Fruit fly (Drosophila melanogaster): Measurements from ENCODE around the gene Tim13.

DNA sequence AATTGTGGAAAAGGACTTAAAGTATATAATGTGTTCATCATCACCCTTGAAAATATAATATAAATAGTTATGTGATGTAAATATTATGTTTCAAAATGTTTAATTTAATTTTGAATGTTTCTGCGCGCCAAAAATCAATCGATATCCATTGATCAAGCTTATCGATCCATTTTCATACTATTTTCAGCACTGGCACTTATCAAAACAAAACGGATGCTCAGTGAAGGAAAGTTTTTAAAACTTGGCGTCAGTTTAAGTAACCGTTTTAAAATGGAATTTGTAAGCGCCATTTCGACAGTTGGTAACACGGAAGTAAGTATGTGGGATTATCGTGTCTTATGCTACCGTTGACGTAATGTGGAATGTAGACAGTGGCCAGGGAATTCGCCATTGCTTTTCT is 46.2 kb downstream of the Tim13 start, which contains the start of gene sunn:
- TF ChIP-seq insv (optimal IDR thresholded peaks at IDR 0.05) (no peak), psq (optimal IDR thresholded peaks at IDR 0.05) (no peak), Myc (optimal IDR thresholded peaks at IDR 0.05) (no peak), h (optimal IDR thresholded peaks at IDR 0.05) (no peak)

Measured in Kc167 (cell line).